Comparison of ENCODE assay signal across 1 fruit fly cellular context in genomic region chr3R:13063746-13064592, dm6.
TF ChIP-seq lines count a peak whose summit lies in the region.

No protein-coding gene starts in this region.

TF ChIP-seq in whole organism, embryonic, 481 proteins besides CTCF, POLR2A, EP300 and RAD21 (continued from another document and continues in another):
- peak; percentile 34; the same call in 1 of the 4 replicates for TF ChIP-seq Gug (GFP tag; IDR thresholded peaks at IDR 0.05; lab: Robert Waterston, UW)
- no peak for TF ChIP-seq CG6765 (GFP tag; optimal IDR thresholded peaks at IDR 0.05; lab: Kevin White, UChicago)
- TF ChIP-seq tio (GFP tag; optimal IDR thresholded peaks at IDR 0.05; lab: Kevin White, UChicago), result no peak
- no peak for TF ChIP-seq gsb (GFP tag; IDR thresholded peaks at IDR 0.05; lab: Robert Waterston, UW)
- TF ChIP-seq sim (GFP tag; IDR thresholded peaks at IDR 0.05; lab: Robert Waterston, UW), result no peak
- TF ChIP-seq Ssrp (tag; optimal IDR thresholded peaks at IDR 0.05; lab: Kevin White, UChicago), result no peak
- TF ChIP-seq CG4730 (GFP tag; IDR thresholded peaks at IDR 0.05; lab: Robert Waterston, UW), result no peak
- TF ChIP-seq CG15073 (GFP tag; optimal IDR thresholded peaks at IDR 0.05; lab: Kevin White, UChicago), result no peak
- 0 out of 4 replicates have a peak, but pooled peaks have one; percentile 71 for TF ChIP-seq chinmo (GFP tag; IDR thresholded peaks at IDR 0.05; lab: Robert Waterston, UW; ENCODE audit: partially characterized antibody)
- peak; percentile 8 for TF ChIP-seq gcm2 (GFP tag; optimal IDR thresholded peaks at IDR 0.05; lab: Kevin White, UChicago)
- no peak for TF ChIP-seq CG12659 (GFP tag; optimal IDR thresholded peaks at IDR 0.05; lab: Kevin White, UChicago)
- no peak for TF ChIP-seq gfzf (GFP tag; optimal IDR thresholded peaks at IDR 0.05; lab: Kevin White, UChicago)
- 0 out of 3 replicates have a peak, but pooled peaks have one; percentile 46 for TF ChIP-seq vnd (GFP tag; IDR thresholded peaks at IDR 0.05; lab: Robert Waterston, UW; ENCODE audit: partially characterized antibody)
- TF ChIP-seq Hr51 (GFP tag; optimal IDR thresholded peaks at IDR 0.05; lab: Kevin White, UChicago), result no peak
- TF ChIP-seq fd64A (GFP tag; optimal IDR thresholded peaks at IDR 0.05; lab: Kevin White, UChicago), result no peak
- no peak for TF ChIP-seq CG3838 (GFP tag; optimal IDR thresholded peaks at IDR 0.05; lab: Kevin White, UChicago)
- TF ChIP-seq usp (GFP tag; optimal IDR thresholded peaks at IDR 0.05; lab: Kevin White, UChicago), result no peak
- no peak for TF ChIP-seq chn (GFP tag; optimal IDR thresholded peaks at IDR 0.05; lab: Kevin White, UChicago)
- TF ChIP-seq lilli (GFP tag; optimal IDR thresholded peaks at IDR 0.05; lab: Kevin White, UChicago), result no peak
- no peak for TF ChIP-seq CG14667 (GFP tag; IDR thresholded peaks at IDR 0.05; lab: Robert Waterston, UW)
- TF ChIP-seq chm (GFP tag; IDR thresholded peaks at IDR 0.05; lab: Robert Waterston, UW), result no peak
- peak in 1 of 2 experiments; percentile 63 for TF ChIP-seq Hr78 (GFP tag; optimal IDR thresholded peaks at IDR 0.05; lab: Kevin White, UChicago)
- no peak for TF ChIP-seq Fer3 (tag; optimal IDR thresholded peaks at IDR 0.05; lab: Kevin White, UChicago)
- no peak for TF ChIP-seq CG10274 (GFP tag; optimal IDR thresholded peaks at IDR 0.05; lab: Kevin White, UChicago)
- TF ChIP-seq CG6272 (GFP tag; IDR thresholded peaks at IDR 0.05; lab: Robert Waterston, UW), result no peak
- TF ChIP-seq CG1647 (GFP tag; optimal IDR thresholded peaks at IDR 0.05; lab: Kevin White, UChicago), result no peak
- TF ChIP-seq CG1529 (GFP tag; optimal IDR thresholded peaks at IDR 0.05; lab: Kevin White, UChicago), result no peak
- TF ChIP-seq otp (GFP tag; IDR thresholded peaks at IDR 0.05; lab: Robert Waterston, UW), result no peak
- TF ChIP-seq Rx (GFP tag; IDR thresholded peaks at IDR 0.05; lab: Robert Waterston, UW), result no peak
- TF ChIP-seq CG15696 (tag; optimal IDR thresholded peaks at IDR 0.05; lab: Kevin White, UChicago), result peak; percentile 39
- TF ChIP-seq gcm (GFP tag; optimal IDR thresholded peaks at IDR 0.05; lab: Kevin White, UChicago), result peak; percentile 7
- TF ChIP-seq Hsf (GFP tag; optimal IDR thresholded peaks at IDR 0.05; lab: Kevin White, UChicago), result no peak
- no peak for TF ChIP-seq dati (GFP tag; IDR thresholded peaks at IDR 0.05; lab: Robert Waterston, UW)
- no peak for TF ChIP-seq CG6854 (GFP tag; optimal IDR thresholded peaks at IDR 0.05; lab: Kevin White, UChicago)
- TF ChIP-seq dysf (GFP tag; IDR thresholded peaks at IDR 0.05; lab: Robert Waterston, UW), result no peak
- TF ChIP-seq Fer2 (tag; optimal IDR thresholded peaks at IDR 0.05; lab: Kevin White, UChicago), result no peak
- no peak for TF ChIP-seq stwl (tag; optimal IDR thresholded peaks at IDR 0.05; lab: Kevin White, UChicago)
- TF ChIP-seq da (GFP tag; optimal IDR thresholded peaks at IDR 0.05; lab: Kevin White, UChicago), result no peak
- no peak for TF ChIP-seq br (optimal IDR thresholded peaks at IDR 0.05; lab: Kevin White, UChicago)
- TF ChIP-seq CG11085 (GFP tag; IDR thresholded peaks at IDR 0.05; lab: Robert Waterston, UW), result no peak
- TF ChIP-seq CG8765 (GFP tag; IDR thresholded peaks at IDR 0.05; lab: Robert Waterston, UW), result no peak
- no peak for TF ChIP-seq CG11695 (GFP tag; IDR thresholded peaks at IDR 0.05; lab: Robert Waterston, UW)
- no peak for TF ChIP-seq Sin3A (optimal IDR thresholded peaks at IDR 0.05; lab: Kevin White, UChicago)
- TF ChIP-seq CG30431 (GFP tag; optimal IDR thresholded peaks at IDR 0.05; lab: Kevin White, UChicago), result no peak
- no peak for TF ChIP-seq bsh (GFP tag; optimal IDR thresholded peaks at IDR 0.05; lab: Kevin White, UChicago)
- no peak for TF ChIP-seq wdn (GFP tag; IDR thresholded peaks at IDR 0.05; lab: Robert Waterston, UW)
- TF ChIP-seq CG43689 (GFP tag; IDR thresholded peaks at IDR 0.05; lab: Robert Waterston, UW), result no peak
- no peak for TF ChIP-seq CG8089 (GFP tag; optimal IDR thresholded peaks at IDR 0.05; lab: Kevin White, UChicago)
- TF ChIP-seq CG7372 (GFP tag; IDR thresholded peaks at IDR 0.05; lab: Robert Waterston, UW), result no peak
- no peak for TF ChIP-seq CG3995 (GFP tag; optimal IDR thresholded peaks at IDR 0.05; lab: Kevin White, UChicago)
- peak; percentile 4 for TF ChIP-seq ftz-f1 (GFP tag; optimal IDR thresholded peaks at IDR 0.05; lab: Kevin White, UChicago)
- peak; percentile 60 for TF ChIP-seq CG8924 (tag; optimal IDR thresholded peaks at IDR 0.05; lab: Kevin White, UChicago)
- TF ChIP-seq esg (GFP tag; conservative IDR thresholded peaks at IDR 0.05; lab: Robert Waterston, UW), result no peak
- TF ChIP-seq CG10654 (GFP tag; optimal IDR thresholded peaks at IDR 0.05; lab: Kevin White, UChicago), result no peak
- no peak for TF ChIP-seq crc (GFP tag; optimal IDR thresholded peaks at IDR 0.05; lab: Kevin White, UChicago)
- TF ChIP-seq Opbp (GFP tag; IDR thresholded peaks at IDR 0.05; lab: Robert Waterston, UW; ENCODE audit: partially characterized antibody), result peak; percentile 44; the same call in 1 of the 3 replicates
- TF ChIP-seq cad (GFP tag; optimal IDR thresholded peaks at IDR 0.05; lab: Kevin White, UChicago), result no peak
- TF ChIP-seq Hand (GFP tag; optimal IDR thresholded peaks at IDR 0.05; lab: Kevin White, UChicago), result no peak
- TF ChIP-seq CG2875 (GFP tag; optimal IDR thresholded peaks at IDR 0.05; lab: Kevin White, UChicago), result no peak
- no peak for TF ChIP-seq slbo (GFP tag; IDR thresholded peaks at IDR 0.05; lab: Robert Waterston, UW)
- TF ChIP-seq chif (GFP tag; optimal IDR thresholded peaks at IDR 0.05; lab: Kevin White, UChicago), result peak in 1 of 2 experiments; percentile 41
- no peak; the same call in 1 of the 2 replicates for TF ChIP-seq bbx (GFP tag; IDR thresholded peaks at IDR 0.05; lab: Robert Waterston, UW; ENCODE audit: partially characterized antibody)
- no peak for TF ChIP-seq PHDP (tag; optimal IDR thresholded peaks at IDR 0.05; lab: Kevin White, UChicago)
- peak; percentile 28 for TF ChIP-seq odd (GFP tag; optimal IDR thresholded peaks at IDR 0.05; lab: Kevin White, UChicago)
- TF ChIP-seq Pdp1 (GFP tag; optimal IDR thresholded peaks at IDR 0.05; lab: Kevin White, UChicago), result peak in 1 of 2 experiments; percentile 44
- TF ChIP-seq Med (GFP tag; lab: Kevin White, UChicago), result peak; percentile 83
- TF ChIP-seq ATbp (GFP tag; optimal IDR thresholded peaks at IDR 0.05; lab: Kevin White, UChicago), result no peak
- no peak for TF ChIP-seq Oaz (GFP tag; IDR thresholded peaks at IDR 0.05; lab: Robert Waterston, UW)
- no peak for TF ChIP-seq exex (tag; optimal IDR thresholded peaks at IDR 0.05; lab: Kevin White, UChicago)
- peak; percentile 1 for TF ChIP-seq CG1233 (GFP tag; optimal IDR thresholded peaks at IDR 0.05; lab: Kevin White, UChicago)
- no peak for TF ChIP-seq Hr3 (GFP tag; optimal IDR thresholded peaks at IDR 0.05; lab: Kevin White, UChicago)
- no peak for TF ChIP-seq dpn (GFP tag; optimal IDR thresholded peaks at IDR 0.05; lab: Kevin White, UChicago)
- TF ChIP-seq D19B (GFP tag; optimal IDR thresholded peaks at IDR 0.05; lab: Kevin White, UChicago), result no peak
- TF ChIP-seq pnt (GFP tag; optimal IDR thresholded peaks at IDR 0.05; lab: Kevin White, UChicago), result no peak
- TF ChIP-seq tgo (GFP tag; IDR thresholded peaks at IDR 0.05; lab: Robert Waterston, UW), result peak; percentile 32; the same call in 1 of the 3 replicates
- no peak for TF ChIP-seq unpg (GFP tag; optimal IDR thresholded peaks at IDR 0.05; lab: Kevin White, UChicago)
- peak; percentile 81 for TF ChIP-seq z (GFP tag; IDR thresholded peaks at IDR 0.05; lab: Robert Waterston, UW)
- 0 out of 2 replicates have a peak, but pooled peaks have one; percentile 52 for TF ChIP-seq sna (GFP tag; IDR thresholded peaks at IDR 0.05; lab: Robert Waterston, UW; ENCODE audit: partially characterized antibody)
- TF ChIP-seq CG11093 (GFP tag; IDR thresholded peaks at IDR 0.05; lab: Robert Waterston, UW), result no peak
- no peak for TF ChIP-seq CG10209 (GFP tag; optimal IDR thresholded peaks at IDR 0.05; lab: Kevin White, UChicago)
- TF ChIP-seq Optix (GFP tag; IDR thresholded peaks at IDR 0.05; lab: Robert Waterston, UW), result no peak
- no peak for TF ChIP-seq nom (GFP tag; optimal IDR thresholded peaks at IDR 0.05; lab: Kevin White, UChicago)
- no peak for TF ChIP-seq CG2678 (tag; optimal IDR thresholded peaks at IDR 0.05; lab: Kevin White, UChicago)
- TF ChIP-seq zfh2 (GFP tag; optimal IDR thresholded peaks at IDR 0.05; lab: Kevin White, UChicago), result no peak
- TF ChIP-seq CG17359 (tag; optimal IDR thresholded peaks at IDR 0.05; lab: Kevin White, UChicago), result no peak
- no peak for TF ChIP-seq CG7786 (GFP tag; optimal IDR thresholded peaks at IDR 0.05; lab: Kevin White, UChicago)
- TF ChIP-seq CG4617 (GFP tag; optimal IDR thresholded peaks at IDR 0.05; lab: Kevin White, UChicago; ENCODE audit: borderline replicate concordance), result no peak
- TF ChIP-seq CG7928 (GFP tag; optimal IDR thresholded peaks at IDR 0.05; lab: Kevin White, UChicago), result no peak
- no peak for TF ChIP-seq Chrac-16 (GFP tag; optimal IDR thresholded peaks at IDR 0.05; lab: Kevin White, UChicago)
- no peak for TF ChIP-seq Antp (GFP tag; optimal IDR thresholded peaks at IDR 0.05; lab: Kevin White, UChicago)
- peak; percentile 39 for TF ChIP-seq CrebB (tag; optimal IDR thresholded peaks at IDR 0.05; lab: Kevin White, UChicago)
- no peak for TF ChIP-seq toy (GFP tag; IDR thresholded peaks at IDR 0.05; lab: Robert Waterston, UW)
- no peak for TF ChIP-seq CG11560 (tag; IDR thresholded peaks at IDR 0.05; lab: Robert Waterston, UW)
- TF ChIP-seq klu (GFP tag; IDR thresholded peaks at IDR 0.05; lab: Robert Waterston, UW), result peak; percentile 30; the same call in 1 of the 2 replicates
- no peak for TF ChIP-seq CG1792 (GFP tag; optimal IDR thresholded peaks at IDR 0.05; lab: Kevin White, UChicago)
- no peak for TF ChIP-seq Lim3 (GFP tag; IDR thresholded peaks at IDR 0.05; lab: Robert Waterston, UW)
- TF ChIP-seq D (optimal IDR thresholded peaks at IDR 0.05; lab: Kevin White, UChicago), result peak; percentile 98
- TF ChIP-seq D (GFP tag; optimal IDR thresholded peaks at IDR 0.05; lab: Kevin White, UChicago), result peak; percentile 41
- TF ChIP-seq TFAM (GFP tag; optimal IDR thresholded peaks at IDR 0.05; lab: Kevin White, UChicago), result no peak
- no peak for TF ChIP-seq B-H2 (GFP tag; optimal IDR thresholded peaks at IDR 0.05; lab: Kevin White, UChicago)
- TF ChIP-seq CG15601 (tag; optimal IDR thresholded peaks at IDR 0.05; lab: Kevin White, UChicago), result no peak
- no peak for TF ChIP-seq Neu2 (GFP tag; optimal IDR thresholded peaks at IDR 0.05; lab: Kevin White, UChicago; ENCODE audit: borderline replicate concordance)
- no peak for TF ChIP-seq CG30020 (tag; optimal IDR thresholded peaks at IDR 0.05; lab: Kevin White, UChicago)
- TF ChIP-seq Ptx1 (GFP tag; IDR thresholded peaks at IDR 0.05; lab: Robert Waterston, UW), result no peak
- no peak for TF ChIP-seq Lpt (GFP tag; optimal IDR thresholded peaks at IDR 0.05; lab: Kevin White, UChicago)
- no peak for TF ChIP-seq tin (GFP tag; optimal IDR thresholded peaks at IDR 0.05; lab: Kevin White, UChicago)
- TF ChIP-seq grn (GFP tag; optimal IDR thresholded peaks at IDR 0.05; lab: Kevin White, UChicago), result no peak
- peak; percentile 98 for TF ChIP-seq crol (GFP tag; IDR thresholded peaks at IDR 0.05; lab: Robert Waterston, UW)
- no peak for TF ChIP-seq inv (GFP tag; IDR thresholded peaks at IDR 0.05; lab: Robert Waterston, UW; ENCODE audit: partially characterized antibody)
- TF ChIP-seq CG32767 (GFP tag; IDR thresholded peaks at IDR 0.05; lab: Robert Waterston, UW), result no peak; the same call in 1 of the 2 replicates
- peak; percentile 35; the same call in 2 of the 3 replicates for TF ChIP-seq HLH4C (GFP tag; IDR thresholded peaks at IDR 0.05; lab: Robert Waterston, UW; ENCODE audit: partially characterized antibody)
- peak; percentile 94 for TF ChIP-seq sr (GFP tag; IDR thresholded peaks at IDR 0.05; lab: Robert Waterston, UW)
- TF ChIP-seq MTF-1 (GFP tag; optimal IDR thresholded peaks at IDR 0.05; lab: Kevin White, UChicago; ENCODE audit: borderline replicate concordance), result no peak
- no peak for TF ChIP-seq Dref (GFP tag; IDR thresholded peaks at IDR 0.05; lab: Robert Waterston, UW)
- TF ChIP-seq gsb-n (tag; optimal IDR thresholded peaks at IDR 0.05; lab: Kevin White, UChicago), result peak; percentile 50
- TF ChIP-seq CG17186 (GFP tag; optimal IDR thresholded peaks at IDR 0.05; lab: Kevin White, UChicago), result no peak
- peak; percentile 7 for TF ChIP-seq pb (GFP tag; optimal IDR thresholded peaks at IDR 0.05; lab: Kevin White, UChicago)
- no peak for TF ChIP-seq Bdp1 (GFP tag; optimal IDR thresholded peaks at IDR 0.05; lab: Kevin White, UChicago)
- peak; percentile 63 for TF ChIP-seq zen (tag; optimal IDR thresholded peaks at IDR 0.05; lab: Kevin White, UChicago)
- TF ChIP-seq CG9437 (GFP tag; optimal IDR thresholded peaks at IDR 0.05; lab: Kevin White, UChicago), result no peak
- no peak for TF ChIP-seq nerfin-2 (GFP tag; IDR thresholded peaks at IDR 0.05; lab: Robert Waterston, UW; ENCODE audit: partially characterized antibody)
- no peak for TF ChIP-seq mld (GFP tag; IDR thresholded peaks at IDR 0.05; lab: Robert Waterston, UW; ENCODE audit: partially characterized antibody)
- TF ChIP-seq CG8281 (tag; optimal IDR thresholded peaks at IDR 0.05; lab: Kevin White, UChicago), result no peak
- no peak for TF ChIP-seq vfl (GFP tag; optimal IDR thresholded peaks at IDR 0.05; lab: Kevin White, UChicago)
- no peak for TF ChIP-seq CG10431 (GFP tag; optimal IDR thresholded peaks at IDR 0.05; lab: Kevin White, UChicago)
- TF ChIP-seq ase (GFP tag; IDR thresholded peaks at IDR 0.05; lab: Robert Waterston, UW), result no peak
- TF ChIP-seq jing (GFP tag; optimal IDR thresholded peaks at IDR 0.05; lab: Kevin White, UChicago), result peak; percentile 19
- no peak for TF ChIP-seq CG12299 (tag; optimal IDR thresholded peaks at IDR 0.05; lab: Kevin White, UChicago)
- TF ChIP-seq wor (GFP tag; IDR thresholded peaks at IDR 0.05; lab: Robert Waterston, UW), result no peak
- TF ChIP-seq ssp (GFP tag; IDR thresholded peaks at IDR 0.05; lab: Robert Waterston, UW), result no peak
- no peak for TF ChIP-seq CG11398 (GFP tag; optimal IDR thresholded peaks at IDR 0.05; lab: Kevin White, UChicago)
- TF ChIP-seq CG4360 (GFP tag; IDR thresholded peaks at IDR 0.05; lab: Robert Waterston, UW), result peak; percentile 84
- no peak for TF ChIP-seq croc (GFP tag; conservative IDR thresholded peaks at IDR 0.05; lab: Robert Waterston, UW)
- TF ChIP-seq CG17802 (tag; optimal IDR thresholded peaks at IDR 0.05; lab: Kevin White, UChicago), result no peak
- peak; percentile 29 for TF ChIP-seq CG2712 (tag; optimal IDR thresholded peaks at IDR 0.05; lab: Kevin White, UChicago)
- TF ChIP-seq CG32772 (GFP tag; IDR thresholded peaks at IDR 0.05; lab: Robert Waterston, UW), result no peak
